Worm (Caenorhabditis elegans) whole organism, midembryonic: ENCODE measurements around the gene clec-3.

Experiments used
- tab-1 ChIP-seq: fragments of 200-800 bp; sonication (Bioruptor generic); IDR thresholded peaks from 2 replicates; pipeline ENCODE4 v1.3.6; 2022; ENCODE audit warnings: missing genetic modification characterization, missing compliant biosample characterization
- ztf-29 ChIP-seq: fragments of 200-800 bp; sonication (Bioruptor generic); IDR thresholded peaks from 2 replicates; pipeline ENCODE4 v1.3.6; 2022; ENCODE audit warnings: missing genetic modification reagents, missing genetic modification characterization, missing compliant biosample characterization

DNA sequence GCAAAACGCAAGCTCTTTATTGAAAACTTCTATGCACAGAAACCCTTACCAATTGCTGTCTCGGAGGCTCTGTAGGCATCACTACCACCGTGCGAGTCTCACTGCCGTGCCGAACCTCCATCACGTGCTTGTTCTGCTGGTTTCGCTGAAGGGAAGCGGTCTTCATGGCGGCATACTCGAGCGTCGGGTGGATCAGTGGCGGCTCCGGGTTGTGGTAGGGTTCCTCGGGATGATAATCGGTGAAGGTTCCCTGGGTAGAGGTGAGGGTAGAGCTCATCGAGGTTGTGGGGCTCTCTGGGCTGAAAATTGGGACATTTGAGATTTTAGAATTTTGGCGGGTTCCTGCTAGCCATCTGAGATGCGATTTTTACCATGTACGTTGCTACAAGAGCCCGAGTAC, 33.1 kb upstream of the clec-3 start:
- TF ChIP-seq ztf-29 (no peak), tab-1 (GFP tag; lab: Robert Waterston, UW) (no peak)
